Worm (Caenorhabditis elegans) whole organism, L4/young adult: ENCODE measurements around the gene tbb-6.

Experiments used
- W03F9.2 ChIP-seq: fragments of 150-350 bp; optimal IDR thresholded peaks from 2 replicates; lab custom pipeline; 2014; ENCODE audit warnings: missing biosample characterization, missing genetic modification characterization
- dao-5 ChIP-seq: sonication (generic microtip); optimal IDR thresholded peaks from 2 replicates; lab custom pipeline; 2016; ENCODE audit warnings: missing genotype, missing genetic modification characterization, moderate library complexity, missing compliant biosample characterization

DNA sequence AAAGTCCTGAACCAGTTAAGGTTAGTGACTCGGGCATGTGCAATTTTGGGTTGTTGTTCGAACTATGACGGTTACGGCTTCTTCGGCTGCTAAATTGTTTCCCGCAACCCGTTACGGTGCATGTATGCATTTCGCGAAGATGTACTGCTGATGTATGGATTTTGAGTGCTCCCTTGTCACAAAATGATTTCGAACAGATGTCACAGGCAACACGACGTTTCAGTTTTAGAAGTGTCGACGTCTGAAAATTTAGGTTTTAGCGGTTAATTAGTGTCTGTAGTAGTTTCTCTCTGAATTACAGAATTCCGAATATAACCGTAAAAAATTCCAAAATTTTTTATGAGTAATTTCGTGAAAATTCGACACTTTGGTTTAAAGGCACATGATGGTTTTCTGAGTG lies 14.4 kb downstream of the tbb-6 start:
- TF ChIP-seq dao-5 (tag; lab: Kevin White, UChicago) (no peak), W03F9.2 (tag; lab: Kevin White, UChicago) (no peak)
